Worm (Caenorhabditis elegans): ENCODE measurements around the gene C16A3.2.

- TF ChIP-seq dao-5 (tag; optimal IDR thresholded peaks at IDR 0.05) (no peak), W03F9.2 (tag; optimal IDR thresholded peaks at IDR 0.05) (no peak), him-1 (tag; optimal IDR thresholded peaks at IDR 0.05) (no peak)
These were observed 28.6 kb downstream of the C16A3.2 start for ce11 chrIII:6418254-6418653.
